Worm (Caenorhabditis elegans) whole organism, L1 larva: Measurements from ENCODE around the gene chil-12.

Source experiments
- Y116A8C.19 ChIP-seq: sonication (generic microtip); optimal IDR thresholded peaks from 2 replicates; lab custom pipeline; 2016; ENCODE audit warnings: missing compliant biosample characterization, missing genetic modification characterization, borderline replicate concordance
- ama-1 ChIP-seq: fragments of 150-350 bp; optimal IDR thresholded peaks from 2 replicates; lab custom pipeline; 2014
- blmp-1 ChIP-seq: fragments of 150-350 bp; optimal IDR thresholded peaks from 2 replicates; lab custom pipeline; 2014; ENCODE audit warnings: missing biosample characterization, missing genetic modification characterization
- ceh-63 ChIP-seq: fragments of 200-800 bp; sonication (Bioruptor generic); optimal IDR thresholded peaks from 2 replicates; lab custom pipeline; 2018; ENCODE audit warnings: mild to moderate bottlenecking, missing genetic modification characterization, missing compliant biosample characterization
- ceh-90 ChIP-seq: sonication (generic microtip); optimal IDR thresholded peaks from 2 replicates; lab custom pipeline; 2016; ENCODE audit warnings: missing genetic modification characterization, missing compliant biosample characterization
- dpl-1 ChIP-seq, 3 experiments: fragments of 150-350 bp in 2 of 3; sonication (generic microtip) in 1 of 3; optimal IDR thresholded peaks; 2 replicates each; lab custom pipeline; 2014 to 2017; ENCODE audit warnings: missing biosample characterization in 3 of 3, missing genetic modification characterization in 3 of 3, missing genetic modification reagents in 3 of 3
- dsc-1 ChIP-seq: sonication (generic microtip); optimal IDR thresholded peaks from 2 replicates; lab custom pipeline; 2016; ENCODE audit warnings: mild to moderate bottlenecking, missing genetic modification characterization, missing compliant biosample characterization
- efl-1 ChIP-seq, 4 experiments: fragments of 150-350 bp; optimal IDR thresholded peaks in 3 of 4; peaks in 1 of 4; 1 replicate in 1 of 4; 2 replicates in 3 of 4; lab custom pipeline; 2014; ENCODE audit warnings: missing biosample characterization in 2 of 4, missing genetic modification characterization in 2 of 4, missing genetic modification reagents in 2 of 4
- egl-13 ChIP-seq: sonication (generic microtip); optimal IDR thresholded peaks from 2 replicates; lab custom pipeline; 2016; ENCODE audit warnings: missing genotype, missing genetic modification reagents, missing genetic modification characterization, missing compliant biosample characterization
- elt-2 ChIP-seq: sonication (generic microtip); optimal IDR thresholded peaks from 2 replicates; lab custom pipeline; 2016; ENCODE audit warnings: missing genetic modification characterization, mild to moderate bottlenecking, inconsistent platforms, missing compliant biosample characterization, missing genetic modification reagents
- fkh-10 ChIP-seq: sonication (generic microtip); optimal IDR thresholded peaks from 2 replicates; lab custom pipeline; 2017; ENCODE audit warnings: missing biosample characterization, missing genetic modification reagents, missing genetic modification characterization
- fkh-4 ChIP-seq: sonication (generic microtip); optimal IDR thresholded peaks from 2 replicates; lab custom pipeline; 2016; ENCODE audit warnings: missing compliant biosample characterization, missing genetic modification characterization, borderline replicate concordance
- fkh-8 ChIP-seq: sonication (generic microtip); optimal IDR thresholded peaks from 2 replicates; lab custom pipeline; 2016; ENCODE audit warnings: mild to moderate bottlenecking, missing genetic modification characterization, missing compliant biosample characterization
- hlh-17 ChIP-seq: fragments of 200-800 bp; sonication (Bioruptor generic); optimal IDR thresholded peaks from 2 replicates; lab custom pipeline; 2018; ENCODE audit warnings: missing genetic modification characterization, mild to moderate bottlenecking, missing compliant biosample characterization, moderate library complexity, borderline replicate concordance
- irx-1 ChIP-seq: sonication (generic microtip); optimal IDR thresholded peaks from 2 replicates; lab custom pipeline; 2016; ENCODE audit warnings: missing genetic modification characterization, missing compliant biosample characterization
- lin-14 ChIP-seq: fragments of 200-800 bp; sonication (Bioruptor generic); optimal IDR thresholded peaks from 2 replicates; lab custom pipeline; 2018; ENCODE audit warnings: mild to moderate bottlenecking, missing genetic modification characterization, moderate library complexity, missing compliant biosample characterization
- lin-39 ChIP-seq: fragments of 150-350 bp; optimal IDR thresholded peaks from 2 replicates; lab custom pipeline; 2014; ENCODE audit warnings: missing biosample characterization, missing genetic modification reagents, missing genetic modification characterization
- mef-2 ChIP-seq: fragments of 150-350 bp; optimal IDR thresholded peaks from 2 replicates; lab custom pipeline; 2014; ENCODE audit warnings: missing biosample characterization, missing genetic modification characterization
- nhr-11 ChIP-seq: fragments of 150-350 bp; optimal IDR thresholded peaks from 2 replicates; lab custom pipeline; 2014; ENCODE audit warnings: missing biosample characterization, missing genetic modification characterization
- nhr-12 ChIP-seq: sonication (generic microtip); optimal IDR thresholded peaks from 2 replicates; lab custom pipeline; 2017; ENCODE audit warnings: missing biosample characterization, missing genetic modification characterization
- nhr-28 ChIP-seq: fragments of 150-350 bp; optimal IDR thresholded peaks from 2 replicates; lab custom pipeline; 2014; ENCODE audit warnings: missing biosample characterization, missing genetic modification characterization
- nhr-47 ChIP-seq: sonication (generic microtip); optimal IDR thresholded peaks from 2 replicates; lab custom pipeline; 2016; ENCODE audit warnings: mild to moderate bottlenecking, missing genetic modification characterization, moderate library complexity, missing compliant biosample characterization
- nhr-77 ChIP-seq: fragments of 150-350 bp; optimal IDR thresholded peaks from 2 replicates; lab custom pipeline; 2014; ENCODE audit warnings: missing biosample characterization, missing genetic modification characterization
- nhr-85 ChIP-seq: sonication (generic microtip); peaks from one replicate; lab custom pipeline; 2016; ENCODE audit warnings: missing genetic modification characterization, inconsistent platforms, missing compliant biosample characterization
- pax-3 ChIP-seq: fragments of 200-800 bp; sonication (Bioruptor generic); optimal IDR thresholded peaks from 2 replicates; lab custom pipeline; 2018; ENCODE audit warnings: mild to moderate bottlenecking, missing genetic modification characterization, moderate library complexity, missing compliant biosample characterization
- pqm-1 ChIP-seq: sonication (generic microtip); optimal IDR thresholded peaks from 3 replicates; lab custom pipeline; 2017; ENCODE audit warnings: missing biosample characterization, missing genetic modification characterization
- skn-1 ChIP-seq: fragments of 150-350 bp; optimal IDR thresholded peaks from 2 replicates; lab custom pipeline; 2014; ENCODE audit warnings: missing biosample characterization, missing genetic modification characterization
- snpc-4 ChIP-seq: fragments of 150-350 bp; optimal IDR thresholded peaks from 2 replicates; lab custom pipeline; 2014; ENCODE audit warnings: missing biosample characterization, missing genetic modification characterization
- snu-23 ChIP-seq: sonication (generic microtip); optimal IDR thresholded peaks from 2 replicates; lab custom pipeline; 2016; ENCODE audit warnings: missing genetic modification characterization, missing compliant biosample characterization
- sptf-1 ChIP-seq: fragments of 150-350 bp; optimal IDR thresholded peaks from 2 replicates; lab custom pipeline; 2014; ENCODE audit warnings: missing biosample characterization, missing genetic modification characterization
- tlp-1 ChIP-seq: fragments of 150-350 bp; optimal IDR thresholded peaks from 2 replicates; lab custom pipeline; 2014; ENCODE audit warnings: missing biosample characterization, missing genetic modification characterization
- unc-130 ChIP-seq: fragments of 150-350 bp; optimal IDR thresholded peaks from 2 replicates; lab custom pipeline; 2017; ENCODE audit warnings: missing biosample characterization, missing genetic modification characterization, inconsistent platforms
- unc-30 ChIP-seq: sonication (generic microtip); optimal IDR thresholded peaks from 2 replicates; lab custom pipeline; 2017; ENCODE audit warnings: missing biosample characterization, missing genetic modification characterization
- vab-15 ChIP-seq: sonication (generic microtip); optimal IDR thresholded peaks from 2 replicates; lab custom pipeline; 2017; ENCODE audit warnings: missing genotype, mild to moderate bottlenecking, missing genetic modification characterization, missing compliant biosample characterization
- ztf-4 ChIP-seq: fragments of 150-350 bp; optimal IDR thresholded peaks from 2 replicates; lab custom pipeline; 2014; ENCODE audit warnings: missing biosample characterization, missing genetic modification characterization

Gene chil-12

DNA sequence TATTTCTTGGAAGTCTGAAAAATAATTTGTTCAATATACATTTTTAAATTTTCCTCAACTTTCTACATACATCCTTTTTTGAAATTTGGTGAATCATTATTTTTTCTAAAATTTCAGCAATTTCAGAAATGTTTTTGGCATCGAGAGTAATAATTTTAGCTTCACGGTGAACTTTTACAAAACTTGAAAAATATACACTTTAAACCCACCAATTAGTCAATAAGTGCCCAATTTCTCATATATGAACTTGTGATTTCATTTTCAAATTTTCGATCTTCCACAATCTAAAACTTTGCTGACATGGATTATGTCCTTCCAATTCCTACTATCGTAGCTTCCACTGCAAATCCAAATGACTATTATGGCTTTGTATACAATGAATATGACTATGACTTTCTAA lies 17.7 kb upstream of the chil-12 start, which contains the start of gene srw-24:
srw-24 (plus strand) TSS at position 301 of the 400 bp plus-strand sequence.
- no peak for TF ChIP-seq ceh-90 (tag; lab: Kevin White, UChicago)
- TF ChIP-seq, all 84 proteins: peak for 0

DNA sequence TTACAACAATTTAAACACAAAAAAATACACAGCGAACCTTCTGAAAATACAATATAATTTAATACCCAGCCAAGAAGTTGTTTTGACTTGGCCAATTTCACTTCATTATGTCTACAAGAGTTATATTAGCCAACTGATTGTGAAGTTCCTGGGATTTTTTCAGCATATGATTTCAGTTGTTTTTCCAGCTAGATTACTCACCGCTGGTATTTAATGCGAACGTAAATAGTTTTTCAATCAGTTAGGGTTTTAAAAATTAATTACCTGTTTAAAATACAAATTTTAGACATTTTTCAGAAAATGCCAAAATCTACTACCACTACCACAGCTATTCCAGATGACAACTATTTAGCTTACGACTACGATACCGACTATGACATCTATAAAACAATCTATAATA lies 15.7 kb upstream of the chil-12 start, which contains the start of gene srw-14:
srw-14 (plus strand) TSS at position 301 of the 400 bp plus-strand sequence.
- TF ChIP-seq fkh-10 (no peak), dpl-1 (GFP tag; optimal IDR thresholded peaks at IDR 0.05; lab: Kevin White, UChicago) (no peak), nhr-77 (no peak), unc-130 (tag; lab: Kevin White, UChicago) (no peak), snu-23 (GFP tag; lab: Kevin White, UChicago) (no peak), lin-14 (GFP tag; lab: Kevin White, UChicago) (no peak), egl-13 (no peak), nhr-85 (tag; lab: Kevin White, UChicago) (no peak), nhr-28 (tag; lab: Kevin White, UChicago) (no peak), tlp-1 (tag; lab: Kevin White, UChicago) (no peak), irx-1 (no peak), nhr-12 (tag; lab: Kevin White, UChicago) (no peak), ceh-90 (tag; lab: Kevin White, UChicago) (no peak), vab-15 (tag; lab: Kevin White, UChicago) (no peak), lin-39 (tag; lab: Kevin White, UChicago) (no peak), skn-1 (tag; lab: Kevin White, UChicago) (no peak)

DNA sequence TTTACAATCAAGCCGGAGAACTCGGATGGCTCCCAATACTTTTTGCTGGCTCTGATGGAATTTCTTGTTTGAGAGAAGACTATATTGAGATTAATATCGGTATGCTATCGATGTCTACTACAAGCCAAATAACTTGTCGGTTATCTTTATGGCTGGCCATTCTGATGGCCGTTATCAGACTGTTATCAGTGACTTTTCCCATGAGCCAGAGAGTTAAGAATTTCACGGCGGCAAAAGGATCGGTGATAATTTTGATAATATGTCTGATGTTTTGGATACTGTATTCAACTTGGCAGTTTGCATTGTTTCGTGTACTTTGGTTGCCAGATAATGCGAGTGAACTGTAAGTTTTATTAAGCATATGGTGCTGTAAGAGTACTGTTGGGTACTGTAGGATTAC lies 15.2 kb upstream of the chil-12 start:
- TF ChIP-seq nhr-12 (tag; lab: Kevin White, UChicago) (no peak), tlp-1 (tag; lab: Kevin White, UChicago) (peak; percentile 45), elt-2 (peak; percentile 79)

DNA sequence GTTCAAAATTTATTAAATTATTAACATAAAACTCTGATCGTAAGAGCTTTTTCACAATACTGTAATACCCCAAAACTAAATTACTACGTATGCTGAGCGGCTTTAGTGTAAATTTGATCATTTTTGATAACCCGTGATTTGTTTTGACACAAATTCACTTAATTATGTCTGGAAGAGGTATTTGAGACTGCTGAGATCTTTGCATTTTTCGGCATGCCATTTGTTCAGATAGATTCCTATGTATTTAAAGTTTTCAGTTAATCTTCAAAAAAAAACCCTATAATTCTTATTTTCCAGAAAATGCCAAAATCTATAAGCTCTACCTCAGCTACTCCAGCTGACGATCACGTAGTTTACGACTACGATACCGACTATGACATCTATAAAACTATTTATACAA lies 11.1 kb upstream of the chil-12 start, which contains the start of gene srw-15:
srw-15 (plus strand) TSS at position 301 of the 400 bp plus-strand sequence.
- no peak for TF ChIP-seq efl-1 (optimal IDR thresholded peaks at IDR 0.05; lab: Kevin White, UChicago)
- peak in 1 of 2 experiments; percentile 60 for TF ChIP-seq efl-1 (GFP tag; optimal IDR thresholded peaks at IDR 0.05 in 1 of 2; lab: Kevin White, UChicago)
- no peak for TF ChIP-seq mef-2 (tag; lab: Kevin White, UChicago)
- TF ChIP-seq, all 84 proteins: peak for 1

DNA sequence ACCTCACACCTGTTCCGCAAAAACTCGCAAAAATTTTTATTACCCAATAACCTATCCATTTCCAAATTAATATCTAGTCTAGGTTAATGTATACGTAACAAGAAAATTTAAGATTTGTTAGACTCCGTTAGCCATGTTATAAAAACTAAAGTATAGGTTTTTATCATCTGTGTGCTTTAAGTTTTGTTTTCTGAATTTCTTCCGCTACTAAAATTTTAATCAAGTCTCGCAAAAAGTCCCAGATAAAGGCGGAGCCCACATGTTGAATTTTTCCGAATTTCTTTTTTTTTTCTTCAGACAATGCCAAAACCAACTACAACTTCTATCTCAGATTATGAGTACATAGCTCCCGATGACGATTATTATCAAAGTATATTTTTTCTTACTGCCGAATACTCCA lies 9.2 kb upstream of the chil-12 start, which contains the start of gene srw-13:
srw-13 (plus strand) TSS at position 301 of the 400 bp plus-strand sequence.
- TF ChIP-seq unc-30 (tag; lab: Kevin White, UChicago) (no peak), nhr-47 (tag; lab: Kevin White, UChicago) (no peak), fkh-4 (tag; lab: Kevin White, UChicago) (no peak), nhr-11 (tag; lab: Kevin White, UChicago) (no peak)

DNA sequence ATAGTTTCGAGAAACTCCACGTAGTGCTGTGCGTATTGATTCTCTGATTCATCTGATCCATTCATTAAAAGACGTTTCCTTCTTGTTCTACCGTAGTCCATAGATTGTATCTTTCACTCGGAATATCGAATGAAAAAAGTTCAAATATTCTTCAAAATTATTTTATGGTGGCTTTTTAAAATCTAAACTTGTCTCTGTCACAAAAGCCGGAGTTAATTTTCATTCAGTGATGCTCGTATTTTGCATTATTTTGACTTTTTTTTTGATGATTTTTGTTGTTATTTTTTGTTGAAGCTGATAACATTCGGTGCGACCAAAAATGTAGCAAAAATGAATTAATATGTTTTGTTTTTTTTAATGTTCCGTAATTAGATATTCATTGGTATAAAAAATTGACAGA lies 5.7 kb upstream of the chil-12 start, which contains the start of gene nhr-164:
nhr-164 (minus strand) TSS at position 101 of the 400 bp plus-strand sequence.
- no peak for TF ChIP-seq dsc-1 (tag; lab: Kevin White, UChicago)
- TF ChIP-seq blmp-1 = no peak
- no peak for TF ChIP-seq dpl-1 (GFP tag; optimal IDR thresholded peaks at IDR 0.05; lab: Kevin White, UChicago)
- TF ChIP-seq sptf-1 = no peak
- no peak for TF ChIP-seq nhr-77
- TF ChIP-seq ztf-4 (tag; lab: Kevin White, UChicago) = no peak
- no peak for TF ChIP-seq hlh-17
- no peak for TF ChIP-seq pax-3 (tag; lab: Kevin White, UChicago)
- TF ChIP-seq snpc-4 = no peak
- TF ChIP-seq ama-1 = no peak
- TF ChIP-seq nhr-85 (tag; lab: Kevin White, UChicago) = no peak
- no peak for TF ChIP-seq ceh-63 (GFP tag; lab: Kevin White, UChicago)
- TF ChIP-seq lin-39 (tag; lab: Kevin White, UChicago) = no peak
- no peak for TF ChIP-seq fkh-8 (tag; lab: Kevin White, UChicago)
- TF ChIP-seq Y116A8C.19 (tag; lab: Kevin White, UChicago) = no peak
- no peak for TF ChIP-seq nhr-28 (tag; lab: Kevin White, UChicago)
- TF ChIP-seq pqm-1 (tag; lab: Kevin White, UChicago) = no peak
- no peak for TF ChIP-seq tlp-1 (tag; lab: Kevin White, UChicago)
- TF ChIP-seq, all 84 proteins: peak for 0
